Worm (Caenorhabditis elegans) whole organism, mixed stage, embryonic: ENCODE results near the gene ZK1010.5.

Experiments
- ces-1 ChIP-seq: fragments of 150-350 bp; optimal IDR thresholded peaks from 2 replicates; lab custom pipeline; 2014; ENCODE audit warnings: missing biosample characterization, missing genetic modification reagents, missing genetic modification characterization
- ham-2 ChIP-seq: fragments of 200-800 bp; sonication (Bioruptor generic); optimal IDR thresholded peaks from 2 replicates; lab custom pipeline; 2018; ENCODE audit warnings: mild to moderate bottlenecking, missing genetic modification characterization, missing compliant biosample characterization
- nhr-12 ChIP-seq: fragments of 150-350 bp; optimal IDR thresholded peaks from 2 replicates; lab custom pipeline; 2014; ENCODE audit warnings: missing biosample characterization, missing genetic modification characterization
- snpc-4 ChIP-seq: fragments of 150-350 bp; optimal IDR thresholded peaks from 2 replicates; lab custom pipeline; 2014; ENCODE audit warnings: missing biosample characterization, missing genetic modification characterization
- sptf-1 ChIP-seq: sonication (generic microtip); optimal IDR thresholded peaks from 2 replicates; lab custom pipeline; 2017; ENCODE audit warnings: mild to moderate bottlenecking, missing genetic modification characterization, moderate library complexity, missing compliant biosample characterization
- unc-62 ChIP-seq: fragments of 150-350 bp; optimal IDR thresholded peaks from 2 replicates; lab custom pipeline; 2014; ENCODE audit warnings: missing biosample characterization, missing genetic modification reagents, missing genetic modification characterization

DNA sequence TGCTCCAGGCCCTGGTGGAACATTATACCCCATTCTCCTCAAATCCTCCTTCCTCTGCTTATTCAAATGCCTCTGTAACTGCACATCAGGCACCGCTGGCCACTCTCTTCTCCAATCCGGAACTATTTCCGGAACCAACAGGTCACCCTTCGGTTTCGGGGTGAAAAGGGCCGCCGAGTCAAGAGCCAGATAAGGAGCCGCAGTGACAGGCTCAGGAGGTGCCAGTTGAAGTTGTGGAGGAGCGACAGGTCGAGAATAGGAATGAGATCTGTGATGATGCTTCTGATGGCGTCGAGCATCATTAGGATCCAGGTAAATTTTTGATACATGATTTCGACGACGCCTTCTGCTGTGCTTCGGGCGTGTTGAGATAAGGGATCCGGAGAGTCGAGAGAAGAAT, 10.9 kb upstream of the ZK1010.5 start:
- no peak for TF ChIP-seq nhr-12 (tag; lab: Kevin White, UChicago)
- no peak for TF ChIP-seq snpc-4 (tag; lab: Kevin White, UChicago)
- TF ChIP-seq unc-62 (GFP tag; lab: Kevin White, UChicago): no peak
- TF ChIP-seq ces-1 (GFP tag; lab: Kevin White, UChicago): no peak
- no peak for TF ChIP-seq sptf-1
- TF ChIP-seq ham-2 (GFP tag; lab: Kevin White, UChicago): no peak
